Worm (Caenorhabditis elegans) whole organism, L1 larva: Measurements from ENCODE around the gene prk-1.
"Not testable (repeated sequence)": the region's sequence is repeated elsewhere in the genome, so short reads cannot be mapped to it uniquely, and the experiment has no call there.

ENCODE experiments used
- blmp-1 ChIP-seq: fragments of 150-350 bp; optimal IDR thresholded peaks from 2 replicates; lab custom pipeline; 2014; ENCODE audit warnings: missing biosample characterization, missing genetic modification characterization
- ceh-82 ChIP-seq, 3 experiments: fragments of 150-350 bp in 1 of 3; sonication (generic microtip) in 2 of 3; optimal IDR thresholded peaks; 2 replicates each; lab custom pipeline; 2014 to 2017; ENCODE audit warnings: missing biosample characterization in 3 of 3, missing genetic modification characterization in 3 of 3
- elt-3 ChIP-seq, 6 experiments: fragments of 150-350 bp in 1 of 6; sonication (generic microtip); optimal IDR thresholded peaks; 2 replicates each; lab custom pipeline; 2017 to 2018; ENCODE audit warnings: missing biosample characterization in 6 of 6, missing genetic modification characterization in 6 of 6, inconsistent platforms in 1 of 6
- fos-1 ChIP-seq: fragments of 150-350 bp; optimal IDR thresholded peaks from 2 replicates; lab custom pipeline; 2014; ENCODE audit warnings: missing biosample characterization, missing genetic modification characterization
- jun-1 ChIP-seq: fragments of 150-350 bp; optimal IDR thresholded peaks from 2 replicates; lab custom pipeline; 2014; ENCODE audit warnings: missing biosample characterization, missing genetic modification reagents, missing genetic modification characterization
- nhr-237 ChIP-seq: fragments of 150-350 bp; optimal IDR thresholded peaks from 2 replicates; lab custom pipeline; 2014; ENCODE audit warnings: missing biosample characterization, missing genetic modification characterization
- nhr-84 ChIP-seq: sonication (generic microtip); optimal IDR thresholded peaks from 2 replicates; lab custom pipeline; 2017; ENCODE audit warnings: missing biosample characterization, missing genetic modification characterization
- pag-3 ChIP-seq: sonication (generic microtip); optimal IDR thresholded peaks from 2 replicates; lab custom pipeline; 2017; ENCODE audit warnings: missing genetic modification characterization, mild to moderate bottlenecking, missing compliant biosample characterization, antibody characterized with exemption, borderline replicate concordance; ENCODE audit not compliant: insufficient read depth
- pqm-1 ChIP-seq: sonication (generic microtip); optimal IDR thresholded peaks from 3 replicates; lab custom pipeline; 2017; ENCODE audit warnings: missing biosample characterization, missing genetic modification characterization
- unc-130 ChIP-seq: fragments of 150-350 bp; optimal IDR thresholded peaks from 2 replicates; lab custom pipeline; 2017; ENCODE audit warnings: missing biosample characterization, missing genetic modification characterization, inconsistent platforms
- unc-86 ChIP-seq: sonication (generic microtip); optimal IDR thresholded peaks from 2 replicates; lab custom pipeline; 2016; ENCODE audit warnings: missing genetic modification characterization, missing compliant biosample characterization

DNA sequence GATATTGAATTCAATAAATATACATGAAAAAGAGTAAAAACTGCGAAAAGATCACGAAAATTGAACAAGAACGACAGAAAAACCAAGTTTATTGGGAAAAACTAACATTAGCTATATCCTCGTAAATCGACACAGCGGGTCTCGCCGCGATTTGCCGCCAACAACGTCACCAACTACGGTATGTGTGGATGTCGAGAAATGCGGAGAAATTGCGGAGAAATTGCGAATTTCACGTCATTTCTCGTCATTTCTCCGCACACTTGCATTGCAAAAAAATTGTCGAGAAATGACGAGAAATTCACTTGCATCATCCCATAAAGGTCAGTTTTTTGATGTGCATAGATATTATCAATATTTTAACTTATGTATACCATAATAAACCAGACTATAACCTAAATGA lies 4.8 kb upstream of the prk-1 start:
- TF ChIP-seq blmp-1 (tag; lab: Kevin White, UChicago); nhr-237 (tag; lab: Kevin White, UChicago); jun-1 (tag; lab: Kevin White, UChicago); nhr-84 (tag; lab: Kevin White, UChicago); pag-3; unc-130; ceh-82 (tag; optimal IDR thresholded peaks at IDR 0.05; lab: Kevin White, UChicago); pqm-1 (tag; lab: Kevin White, UChicago); fos-1 (tag; lab: Kevin White, UChicago); unc-86; elt-3 (tag; optimal IDR thresholded peaks at IDR 0.05; lab: Kevin White, UChicago): not testable (repeated sequence)
